Fruit fly (Drosophila melanogaster): ENCODE measurements around the gene Prx2.

dm6 chrX:13374979-13375378, 45.4 kb downstream of the Prx2 start:
- no peak for TF ChIP-seq CG8478 (optimal IDR thresholded peaks at IDR 0.05)
- TF ChIP-seq EcR (GFP tag; optimal IDR thresholded peaks at IDR 0.05), result no peak
- no peak for TF ChIP-seq usp (GFP tag; optimal IDR thresholded peaks at IDR 0.05)
- TF ChIP-seq psq (optimal IDR thresholded peaks at IDR 0.05), result no peak
- TF ChIP-seq Dll (optimal IDR thresholded peaks at IDR 0.05), result no peak
- no peak for TF ChIP-seq pan (optimal IDR thresholded peaks at IDR 0.05)

Measured in whole organism.